Worm (Caenorhabditis elegans) whole organism, late embryonic: ENCODE measurements around the gene pqm-1.

Experiments
- T23F11.4 ChIP-seq: fragments of 200-800 bp; sonication (Bioruptor generic); optimal IDR thresholded peaks from 2 replicates; lab custom pipeline; 2018; ENCODE audit warnings: mild to moderate bottlenecking, missing genetic modification characterization, missing compliant biosample characterization
- ahr-1 ChIP-seq: sonication (generic microtip); optimal IDR thresholded peaks from 2 replicates; lab custom pipeline; 2016; ENCODE audit warnings: missing genetic modification characterization, missing compliant biosample characterization
- ceh-45 ChIP-seq: fragments of 200-800 bp; sonication (Bioruptor generic); IDR thresholded peaks from 2 replicates; pipeline ENCODE4 v1.3.6; 2022; ENCODE audit warnings: missing genetic modification reagents, missing genetic modification characterization, missing compliant biosample characterization
- ceh-48 ChIP-seq: sonication (generic microtip); optimal IDR thresholded peaks from 2 replicates; lab custom pipeline; 2016; ENCODE audit warnings: missing genetic modification characterization, inconsistent platforms, missing compliant biosample characterization
- fax-1 ChIP-seq: sonication (generic microtip); optimal IDR thresholded peaks from 2 replicates; lab custom pipeline; 2016; ENCODE audit warnings: missing genotype, missing genetic modification characterization, missing compliant biosample characterization
- fkh-6 ChIP-seq: sonication (generic microtip); optimal IDR thresholded peaks from 2 replicates; lab custom pipeline; 2016; ENCODE audit warnings: missing genetic modification characterization, missing compliant biosample characterization
- hlh-30 ChIP-seq: sonication (generic microtip); optimal IDR thresholded peaks from 2 replicates; lab custom pipeline; 2017; ENCODE audit warnings: antibody characterized with exemption, missing genetic modification characterization, missing compliant biosample characterization; ENCODE audit not compliant: insufficient read depth
- nfya-1 ChIP-seq: sonication (generic microtip); optimal IDR thresholded peaks from 2 replicates; lab custom pipeline; 2017; ENCODE audit warnings: missing genetic modification characterization, mild to moderate bottlenecking, missing compliant biosample characterization, antibody characterized with exemption, moderate library complexity
- pat-9 ChIP-seq: fragments of 200-800 bp; sonication (Bioruptor generic); optimal IDR thresholded peaks from 2 replicates; lab custom pipeline; 2018; ENCODE audit warnings: mild to moderate bottlenecking, missing genetic modification characterization, moderate library complexity, missing compliant biosample characterization
- unc-42 ChIP-seq: sonication (generic microtip); optimal IDR thresholded peaks from 2 replicates; lab custom pipeline; 2016; ENCODE audit warnings: missing genotype, missing genetic modification characterization, missing compliant biosample characterization

The pqm-1 gene

DNA sequence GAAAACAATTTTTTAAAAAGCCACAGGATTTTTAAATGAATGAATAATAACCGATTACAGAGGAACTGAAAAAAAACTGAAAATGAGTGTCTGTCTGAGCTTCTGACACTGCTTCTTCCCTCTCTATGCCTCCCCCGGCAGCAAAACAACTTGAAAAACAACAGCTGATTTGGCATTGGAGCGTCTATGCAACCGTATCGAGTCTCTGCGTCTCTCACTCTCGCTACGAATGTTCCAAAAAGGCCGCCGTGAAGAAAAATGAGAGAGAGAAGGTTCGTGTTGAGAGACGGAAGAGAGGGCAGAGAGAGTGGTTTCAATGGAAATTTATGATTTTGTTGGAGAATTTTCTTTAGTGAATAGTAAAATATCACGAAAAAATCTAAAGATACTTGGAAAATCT lies 49.3 kb downstream of the pqm-1 start:
- TF ChIP-seq ceh-48 (tag; lab: Kevin White, UChicago) (no peak), nfya-1 (tag; lab: Kevin White, UChicago) (peak; percentile 63), fkh-6 (tag; lab: Kevin White, UChicago) (no peak), hlh-30 (tag; lab: Kevin White, UChicago) (peak; percentile 66), unc-42 (tag; lab: Kevin White, UChicago) (no peak), fax-1 (tag; lab: Kevin White, UChicago) (no peak), T23F11.4 (no peak)

DNA sequence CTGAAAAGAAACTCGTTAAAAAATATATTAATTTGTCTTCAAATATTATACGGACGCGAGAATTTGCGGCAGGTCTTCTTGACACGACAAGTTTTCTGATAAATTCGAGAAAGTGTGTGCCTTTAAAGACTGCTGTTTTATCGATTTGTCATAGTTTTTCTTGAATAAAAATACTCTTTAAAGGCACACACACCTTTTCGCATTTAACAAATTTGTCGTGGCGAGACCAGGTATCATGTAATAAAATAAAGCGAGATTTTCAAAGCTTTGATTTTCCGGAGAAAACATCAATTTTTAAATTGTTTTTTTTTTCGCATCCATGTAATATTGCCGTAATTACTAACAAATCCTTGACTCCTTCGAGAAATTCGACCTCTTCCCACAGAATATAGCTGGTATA lies 51.2 kb downstream of the pqm-1 start:
- TF ChIP-seq ahr-1 (tag; lab: Kevin White, UChicago) (no peak), pat-9 (tag; lab: Kevin White, UChicago) (no peak), ceh-45 (GFP tag; lab: Robert Waterston, UW) (no peak), fax-1 (tag; lab: Kevin White, UChicago) (no peak)
